Fruit fly (Drosophila melanogaster): ENCODE data around the gene Ndfip.
A peak's percentile ranks its signal among the peaks of the same experiment; 100 is the strongest.

DNA sequence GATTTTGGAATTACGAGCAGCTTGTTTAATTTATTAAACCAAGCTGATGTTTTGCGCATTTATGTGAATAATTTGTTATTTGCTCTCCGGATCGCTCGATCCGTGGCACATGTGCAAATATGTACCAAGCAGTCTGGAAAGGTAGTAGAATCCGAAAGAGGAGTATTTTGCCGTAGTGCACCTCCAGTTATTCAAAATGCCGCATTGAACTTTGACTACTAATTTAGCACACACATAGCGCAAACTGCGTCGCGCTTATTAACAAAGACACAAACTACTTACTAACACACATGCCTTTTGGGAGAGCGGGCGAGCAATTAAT is 5.1 kb upstream of the Ndfip start:
- TF ChIP-seq ovo (GFP tag; optimal IDR thresholded peaks at IDR 0.05): peak; percentile 27
- TF ChIP-seq CG12768 (GFP tag; optimal IDR thresholded peaks at IDR 0.05): peak; percentile 29
